Fruit fly (Drosophila melanogaster) whole organism, wandering third instar larva: ENCODE results near the gene spn-D.

Experiments
- Abd-B ChIP-seq: fragments of >200 bp; optimal IDR thresholded peaks from 2 replicates; lab custom pipeline; 2017; ENCODE audit warnings: missing biosample characterization, missing genetic modification characterization
- CG32264 ChIP-seq: fragments of 200-800 bp; sonication (Bioruptor generic); optimal IDR thresholded peaks from 2 replicates; lab custom pipeline; 2016; ENCODE audit warnings: missing biosample characterization, missing genetic modification characterization
- CG9705 ChIP-seq: fragments of 200-800 bp; sonication (Bioruptor generic); optimal IDR thresholded peaks from 2 replicates; lab custom pipeline; 2018; ENCODE audit warnings: missing biosample characterization, mild to moderate bottlenecking, missing genetic modification characterization
- CrebA ChIP-seq: fragments of 200-800 bp; sonication (Bioruptor generic); optimal IDR thresholded peaks from 2 replicates; lab custom pipeline; 2016; ENCODE audit warnings: missing biosample characterization, mild to moderate bottlenecking, missing genetic modification characterization, borderline replicate concordance
- Dfd ChIP-seq: fragments of >200 bp; optimal IDR thresholded peaks from 2 replicates; lab custom pipeline; 2017; ENCODE audit warnings: missing biosample characterization, missing genetic modification characterization
- Dif ChIP-seq: fragments of 200-275, 200-300 bp; sonication (Bioruptor generic); optimal IDR thresholded peaks from 2 replicates; lab custom pipeline; 2018; ENCODE audit warnings: missing biosample characterization, missing genetic modification characterization; ENCODE audit not compliant: partially characterized antibody
- GATAd ChIP-seq: sonication (Bioruptor generic); optimal IDR thresholded peaks from 2 replicates; lab custom pipeline; 2016; ENCODE audit warnings: missing biosample characterization, missing genetic modification characterization
- HLH106 ChIP-seq: fragments of 200-800 bp; optimal IDR thresholded peaks from 3 replicates; lab custom pipeline; 2019; ENCODE audit warnings: missing biosample characterization, mild to moderate bottlenecking, missing genetic modification characterization, moderate library complexity
- Hnf4 ChIP-seq: fragments of 200-800 bp; sonication (Bioruptor generic); optimal IDR thresholded peaks from 2 replicates; lab custom pipeline; 2016; ENCODE audit warnings: missing biosample characterization, mild to moderate bottlenecking, missing genetic modification characterization
- Hr78 ChIP-seq: fragments of >200 bp; optimal IDR thresholded peaks from 2 replicates; lab custom pipeline; 2017; ENCODE audit warnings: missing biosample characterization, missing genetic modification characterization
- Hr83 ChIP-seq: fragments of 200-300 bp; sonication (Bioruptor generic); optimal IDR thresholded peaks from 2 replicates; lab custom pipeline; 2016; ENCODE audit warnings: missing biosample characterization, mild to moderate bottlenecking, missing genetic modification characterization, moderate library complexity; ENCODE audit not compliant: poor library complexity, severe bottlenecking
- Jra ChIP-seq: sonication (Bioruptor generic); optimal IDR thresholded peaks from 2 replicates; lab custom pipeline; 2016; ENCODE audit warnings: missing biosample characterization, missing genetic modification characterization
- Mio ChIP-seq: sonication (Bioruptor generic); optimal IDR thresholded peaks from 2 replicates; lab custom pipeline; 2016; ENCODE audit warnings: missing biosample characterization, missing genetic modification characterization
- Myc ChIP-seq: fragments of >200 bp; optimal IDR thresholded peaks from 2 replicates; lab custom pipeline; 2017
- N ChIP-seq: fragments of >200 bp; optimal IDR thresholded peaks from 2 replicates; lab custom pipeline; 2018; ENCODE audit warnings: missing biosample characterization, missing external identifiers, missing genetic modification characterization
- OdsH ChIP-seq: fragments of 200-800 bp; sonication (Bioruptor generic); optimal IDR thresholded peaks from 2 replicates; lab custom pipeline; 2016; ENCODE audit warnings: missing biosample characterization, mild to moderate bottlenecking, missing genetic modification characterization
- Rel ChIP-seq, 2 experiments: fragments of 200-800 bp; sonication (Bioruptor generic) in 1 of 2; optimal IDR thresholded peaks; 2 replicates in 1 of 2; 3 replicates in 1 of 2; lab custom pipeline; 2016 to 2019; ENCODE audit warnings: mild to moderate bottlenecking in 2 of 2, missing biosample characterization in 2 of 2, missing genetic modification characterization in 2 of 2, moderate library complexity in 1 of 2
- Sp1 ChIP-seq: fragments of 200-800 bp; sonication (Bioruptor generic); optimal IDR thresholded peaks from 3 replicates; lab custom pipeline; 2019; ENCODE audit warnings: missing biosample characterization, mild to moderate bottlenecking, missing genetic modification characterization, moderate library complexity
- Vsx2 ChIP-seq: fragments of 200-300, 225-300 bp; sonication (Bioruptor generic); optimal IDR thresholded peaks from 2 replicates; lab custom pipeline; 2018; ENCODE audit warnings: missing biosample characterization, missing genetic modification characterization; ENCODE audit not compliant: partially characterized antibody
- br ChIP-seq: fragments of 200-800 bp; sonication (Bioruptor generic); optimal IDR thresholded peaks from 2 replicates; lab custom pipeline; 2016; ENCODE audit warnings: missing biosample characterization, missing genetic modification characterization
- brk ChIP-seq: fragments of 200-800 bp; sonication (Bioruptor generic); optimal IDR thresholded peaks from 2 replicates; lab custom pipeline; 2016; ENCODE audit warnings: missing biosample characterization, mild to moderate bottlenecking, missing genetic modification characterization
- dl ChIP-seq, 2 experiments: fragments of 175-275, 200-275 bp in 1 of 2; fragments of 200-275 bp in 1 of 2; sonication (Bioruptor generic); optimal IDR thresholded peaks; lab custom pipeline; 2018; ENCODE audit warnings: mild to moderate bottlenecking in 2 of 2, missing biosample characterization in 2 of 2, missing genetic modification characterization in 2 of 2, moderate library complexity in 2 of 2; ENCODE audit not compliant: partially characterized antibody in 2 of 2, insufficient read depth in 1 of 2
- dmrt93B ChIP-seq: fragments of 200-800 bp; sonication (Bioruptor generic); optimal IDR thresholded peaks from 2 replicates; lab custom pipeline; 2018; ENCODE audit warnings: missing biosample characterization, mild to moderate bottlenecking, missing genetic modification characterization
- dsf ChIP-seq: sonication (Bioruptor generic); optimal IDR thresholded peaks from 2 replicates; lab custom pipeline; 2016; ENCODE audit warnings: missing biosample characterization, missing genetic modification characterization, borderline replicate concordance
- ey ChIP-seq: fragments of 200-800 bp; sonication (Bioruptor generic); optimal IDR thresholded peaks from 2 replicates; lab custom pipeline; 2016; ENCODE audit warnings: missing biosample characterization, missing genetic modification characterization
- foxo ChIP-seq, 2 experiments: fragments of 200-800 bp; sonication (Bioruptor generic); optimal IDR thresholded peaks; 2 replicates in 1 of 2; 3 replicates in 1 of 2; lab custom pipeline; 2016 to 2017; ENCODE audit warnings: missing biosample characterization in 2 of 2, missing genetic modification characterization in 2 of 2
- fru ChIP-seq: fragments of 200-800 bp; sonication (Bioruptor generic); optimal IDR thresholded peaks from 3 replicates; lab custom pipeline; 2016; ENCODE audit warnings: missing biosample characterization, mild to moderate bottlenecking, missing genetic modification characterization
- h ChIP-seq: fragments of 200-800 bp; sonication (Bioruptor generic); optimal IDR thresholded peaks from 3 replicates; lab custom pipeline; 2016; ENCODE audit warnings: missing biosample characterization, mild to moderate bottlenecking, missing genetic modification characterization
- jim ChIP-seq: fragments of 175-275, 200-325 bp; sonication (Bioruptor generic); optimal IDR thresholded peaks from 2 replicates; lab custom pipeline; 2016; ENCODE audit warnings: missing biosample characterization, mild to moderate bottlenecking, missing genetic modification characterization
- lola ChIP-seq: fragments of >200 bp; optimal IDR thresholded peaks from 2 replicates; lab custom pipeline; 2017; ENCODE audit warnings: missing biosample characterization, missing genetic modification characterization
- pan ChIP-seq: fragments of >200 bp; optimal IDR thresholded peaks from 2 replicates; lab custom pipeline; 2017
- psq ChIP-seq: fragments of 200-800 bp; sonication (Bioruptor generic); optimal IDR thresholded peaks from 3 replicates; lab custom pipeline; 2017; ENCODE audit warnings: missing biosample characterization, mild to moderate bottlenecking, missing genetic modification characterization, moderate library complexity
- rgr ChIP-seq: fragments of 200-800 bp; sonication (Bioruptor generic); optimal IDR thresholded peaks from 3 replicates; lab custom pipeline; 2016; ENCODE audit warnings: missing biosample characterization, mild to moderate bottlenecking, missing genetic modification characterization
- sage ChIP-seq: fragments of 200-800 bp; sonication (Bioruptor generic); optimal IDR thresholded peaks from 2 replicates; lab custom pipeline; 2016; ENCODE audit warnings: missing biosample characterization, mild to moderate bottlenecking, missing genetic modification characterization
- sv ChIP-seq: fragments of 200-800 bp; sonication (Bioruptor generic); optimal IDR thresholded peaks from 3 replicates; lab custom pipeline; 2016; ENCODE audit warnings: missing biosample characterization, missing genetic modification characterization
- tai ChIP-seq: sonication (Bioruptor generic); optimal IDR thresholded peaks from 2 replicates; lab custom pipeline; 2016; ENCODE audit warnings: missing biosample characterization, missing genetic modification characterization
- usp ChIP-seq: fragments of >200 bp; optimal IDR thresholded peaks from 2 replicates; lab custom pipeline; 2017; ENCODE audit warnings: missing biosample characterization, missing genetic modification characterization
- woc ChIP-seq: sonication (Bioruptor generic); optimal IDR thresholded peaks from 2 replicates; lab custom pipeline; 2016; ENCODE audit warnings: missing biosample characterization, mild to moderate bottlenecking, missing genetic modification characterization

Gene spn-D

dm6 chr3R:27203856-27204255 is 38.3 kb downstream of the spn-D start:
- no peak for TF ChIP-seq lola (GFP tag; lab: Kevin White, UChicago)
- no peak for TF ChIP-seq woc
- TF ChIP-seq br (GFP tag; lab: Kevin White, UChicago), result no peak
- TF ChIP-seq sage (GFP tag; lab: Kevin White, UChicago), result no peak
- TF ChIP-seq Hr78 (GFP tag; lab: Kevin White, UChicago), result no peak
- TF ChIP-seq h (GFP tag; lab: Kevin White, UChicago), result no peak
- TF ChIP-seq Mio, result no peak
- TF ChIP-seq usp (GFP tag; lab: Kevin White, UChicago), result no peak
- no peak for TF ChIP-seq Sp1 (GFP tag; lab: Kevin White, UChicago)
- TF ChIP-seq sv (GFP tag; lab: Kevin White, UChicago), result no peak
- no peak for TF ChIP-seq ey (GFP tag; lab: Kevin White, UChicago)
- no peak for TF ChIP-seq Abd-B (GFP tag; lab: Kevin White, UChicago)

- no peak for TF ChIP-seq woc
- TF ChIP-seq jim, result no peak
- peak; percentile 8 for TF ChIP-seq sage (GFP tag; lab: Kevin White, UChicago)
- TF ChIP-seq Mio, result no peak
- no peak for TF ChIP-seq ey (GFP tag; lab: Kevin White, UChicago)
- TF ChIP-seq pan, result no peak
- TF ChIP-seq foxo (GFP tag; optimal IDR thresholded peaks at IDR 0.05; lab: Kevin White, UChicago), result peak in 1 of 2 experiments; percentile 49
- no peak for TF ChIP-seq GATAd (GFP tag; lab: Kevin White, UChicago)
- TF ChIP-seq Dif, result no peak
- no peak for TF ChIP-seq br (GFP tag; lab: Kevin White, UChicago)
- no peak for TF ChIP-seq Jra (GFP tag; lab: Kevin White, UChicago)
- peak; percentile 10 for TF ChIP-seq rgr
- no peak for TF ChIP-seq lola (GFP tag; lab: Kevin White, UChicago)
- no peak for TF ChIP-seq N (GFP tag; lab: Kevin White, UChicago)
- no peak for TF ChIP-seq CrebA
- peak; percentile 28 for TF ChIP-seq fru
- TF ChIP-seq tai (GFP tag; lab: Kevin White, UChicago), result no peak
- TF ChIP-seq OdsH (GFP tag; lab: Kevin White, UChicago), result peak; percentile 29
- TF ChIP-seq Myc, result no peak
- no peak for TF ChIP-seq sv (GFP tag; lab: Kevin White, UChicago)
- peak; percentile 48 for TF ChIP-seq dmrt93B
- TF ChIP-seq brk (GFP tag; lab: Kevin White, UChicago), result no peak
- peak; percentile 19 for TF ChIP-seq h (GFP tag; lab: Kevin White, UChicago)
- TF ChIP-seq Hnf4 (GFP tag; lab: Kevin White, UChicago), result no peak
- no peak for TF ChIP-seq usp (GFP tag; lab: Kevin White, UChicago)
- TF ChIP-seq Hr83 (GFP tag; lab: Kevin White, UChicago), result no peak
- TF ChIP-seq Dfd (GFP tag; lab: Kevin White, UChicago), result no peak
- TF ChIP-seq CG9705 (GFP tag; lab: Kevin White, UChicago), result peak; percentile 13
- no peak for TF ChIP-seq dsf (GFP tag; lab: Kevin White, UChicago)
- peak; percentile 36 for TF ChIP-seq psq
- no peak for TF ChIP-seq dl (GFP tag; optimal IDR thresholded peaks at IDR 0.05; lab: Kevin White, UChicago; ENCODE audit: insufficient read depth in 1 of 2, partially characterized antibody in 2 of 2)
- TF ChIP-seq Rel (GFP tag; optimal IDR thresholded peaks at IDR 0.05; lab: Kevin White, UChicago), result no peak
- no peak for TF ChIP-seq Rel (tag; optimal IDR thresholded peaks at IDR 0.05; lab: Kevin White, UChicago)
- no peak for TF ChIP-seq CG32264 (GFP tag; lab: Kevin White, UChicago)
- TF ChIP-seq Vsx2 (GFP tag; lab: Kevin White, UChicago), result no peak
- TF ChIP-seq Hr78 (GFP tag; lab: Kevin White, UChicago), result no peak
- peak; percentile 24 for TF ChIP-seq Sp1 (GFP tag; lab: Kevin White, UChicago)
- TF ChIP-seq Abd-B (GFP tag; lab: Kevin White, UChicago), result no peak
- TF ChIP-seq HLH106 (tag; lab: Kevin White, UChicago), result peak; percentile 56
Measured at dm6 chr3R:27204694-27205414, 39.3 kb downstream of the spn-D start.
